Fruit fly (Drosophila melanogaster) whole organism, embryonic: ENCODE data around the gene clumsy.

ENCODE experiments used
- Atf-2 ChIP-seq: fragments of 200-800 bp; sonication (Bioruptor generic); optimal IDR thresholded peaks from 2 replicates; lab custom pipeline; 2016; ENCODE audit warnings: missing biosample characterization, missing genetic modification characterization
- CG1024 ChIP-seq: fragments of 200-800 bp; sonication (Bioruptor generic); IDR thresholded peaks from 2 replicates; pipeline ENCODE4 v1.3.6; 2022; ENCODE audit warnings: missing biosample characterization, missing genetic modification characterization
- CG10979 ChIP-seq: fragments of 200-800 bp; sonication (Bioruptor generic); optimal IDR thresholded peaks from 2 replicates; lab custom pipeline; 2018; ENCODE audit warnings: missing biosample characterization, mild to moderate bottlenecking, missing genetic modification characterization, moderate library complexity
- CG13287 ChIP-seq: fragments of 200-800 bp; sonication (Bioruptor generic); IDR thresholded peaks from 2 replicates; pipeline ENCODE4 v1.3.6; 2022; ENCODE audit warnings: missing biosample characterization, missing genetic modification characterization; ENCODE audit not compliant: partially characterized antibody
- CG14014 ChIP-seq: fragments of 200-800 bp; sonication (Bioruptor generic); IDR thresholded peaks from 2 replicates; pipeline ENCODE4 v1.3.6; 2022; ENCODE audit warnings: missing biosample characterization, missing genetic modification characterization
- CG1603 ChIP-seq: fragments of 200-800 bp; sonication (Bioruptor generic); optimal IDR thresholded peaks from 2 replicates; lab custom pipeline; 2019; ENCODE audit warnings: missing biosample characterization, mild to moderate bottlenecking, missing genetic modification characterization, moderate library complexity
- CG16813 ChIP-seq: fragments of 200-800 bp; sonication (Bioruptor generic); IDR thresholded peaks from 3 replicates; pipeline ENCODE4 v1.3.6; 2022; ENCODE audit warnings: missing biosample characterization, missing genetic modification characterization; ENCODE audit not compliant: partially characterized antibody
- CG17359 ChIP-seq: fragments of 200-800 bp; sonication (Bioruptor generic); optimal IDR thresholded peaks from 3 replicates; lab custom pipeline; 2018; ENCODE audit warnings: missing biosample characterization, mild to moderate bottlenecking, missing genetic modification characterization, moderate library complexity
- CG17802 ChIP-seq: fragments of 200-800 bp; sonication (Bioruptor generic); optimal IDR thresholded peaks from 2 replicates; lab custom pipeline; 2018; ENCODE audit warnings: missing biosample characterization, mild to moderate bottlenecking, missing genetic modification characterization, moderate library complexity
- CG2199 ChIP-seq: fragments of 200-800 bp; sonication (Bioruptor generic); IDR thresholded peaks from 3 replicates; pipeline ENCODE4 v1.3.6; 2022; ENCODE audit warnings: missing biosample characterization, missing genetic modification characterization
- CG2712 ChIP-seq: fragments of 200-800 bp; optimal IDR thresholded peaks from 3 replicates; lab custom pipeline; 2019; ENCODE audit warnings: missing biosample characterization, mild to moderate bottlenecking, missing genetic modification characterization, moderate library complexity
- CG3281 ChIP-seq: fragments of 200-800 bp; sonication (Bioruptor generic); optimal IDR thresholded peaks from 3 replicates; lab custom pipeline; 2017; ENCODE audit warnings: missing biosample characterization, mild to moderate bottlenecking, missing genetic modification characterization
- CG33213 ChIP-seq: fragments of 200-800 bp; sonication (Bioruptor generic); optimal IDR thresholded peaks from 3 replicates; lab custom pipeline; 2016; ENCODE audit warnings: missing biosample characterization, missing genetic modification characterization
- CG33557 ChIP-seq: fragments of 200-800 bp; sonication (Bioruptor generic); optimal IDR thresholded peaks from 2 replicates; lab custom pipeline; 2019; ENCODE audit warnings: missing biosample characterization, mild to moderate bottlenecking, missing genetic modification characterization, moderate library complexity
- CG34224 ChIP-seq: fragments of 200-800 bp; sonication (Bioruptor generic); IDR thresholded peaks from 3 replicates; pipeline ENCODE4 v1.3.6; 2022; ENCODE audit warnings: missing biosample characterization, missing genetic modification characterization; ENCODE audit not compliant: partially characterized antibody
- CG34376 ChIP-seq: fragments of 200-800 bp; sonication (Bioruptor generic); optimal IDR thresholded peaks from 2 replicates; lab custom pipeline; 2018; ENCODE audit warnings: missing biosample characterization, mild to moderate bottlenecking, missing genetic modification characterization
- CG3995 ChIP-seq: fragments of 200-800 bp; sonication (Bioruptor generic); optimal IDR thresholded peaks from 3 replicates; lab custom pipeline; 2016; ENCODE audit warnings: missing biosample characterization, missing genetic modification characterization
- CG6175 ChIP-seq: fragments of 200-800 bp; sonication (Bioruptor generic); IDR thresholded peaks from 3 replicates; pipeline ENCODE4 v1.3.6; 2022; ENCODE audit warnings: missing biosample characterization, missing genetic modification characterization
- CG7372 ChIP-seq: fragments of 200-800 bp; sonication (Bioruptor generic); IDR thresholded peaks from 2 replicates; pipeline ENCODE4 v1.3.6; 2022; ENCODE audit warnings: missing biosample characterization, missing genetic modification characterization
- CG8924 ChIP-seq: fragments of 200-800 bp; optimal IDR thresholded peaks from 3 replicates; lab custom pipeline; 2019; ENCODE audit warnings: missing biosample characterization, mild to moderate bottlenecking, missing genetic modification characterization, moderate library complexity
- CG9876 ChIP-seq: fragments of 200-800 bp; sonication (Bioruptor generic); optimal IDR thresholded peaks from 2 replicates; lab custom pipeline; 2016; ENCODE audit warnings: missing biosample characterization, missing genetic modification characterization
- CHES-1-like ChIP-seq: fragments of 200-800 bp; sonication (Bioruptor generic); optimal IDR thresholded peaks from 2 replicates; lab custom pipeline; 2016; ENCODE audit warnings: missing biosample characterization, missing genetic modification characterization
- CTCF ChIP-seq: fragments of 200-800 bp; sonication (Bioruptor generic); optimal IDR thresholded peaks from 2 replicates; lab custom pipeline; 2017; ENCODE audit warnings: missing biosample characterization, mild to moderate bottlenecking, missing genetic modification characterization, moderate library complexity
- D ChIP-seq, 2 experiments: fragments of 200-800 bp in 1 of 2; fragments of >200 bp in 1 of 2; sonication (Bioruptor generic) in 1 of 2; optimal IDR thresholded peaks; 2 replicates in 1 of 2; 3 replicates in 1 of 2; lab custom pipeline; 2017; ENCODE audit warnings: mild to moderate bottlenecking in 1 of 2, missing biosample characterization in 1 of 2, missing genetic modification characterization in 1 of 2, missing genetic modification reagents in 1 of 2
- Dp ChIP-seq: fragments of 200-800 bp; sonication (Bioruptor generic); optimal IDR thresholded peaks from 2 replicates; lab custom pipeline; 2018; ENCODE audit warnings: missing biosample characterization, mild to moderate bottlenecking, missing genetic modification characterization, moderate library complexity
- ERR ChIP-seq: fragments of 200-800 bp; sonication (Bioruptor generic); optimal IDR thresholded peaks from 2 replicates; lab custom pipeline; 2016; ENCODE audit warnings: missing biosample characterization, missing genetic modification characterization
- Ets97D ChIP-seq: fragments of 200-800 bp; sonication (Bioruptor generic); optimal IDR thresholded peaks from 3 replicates; lab custom pipeline; 2016; ENCODE audit warnings: missing biosample characterization, missing genetic modification characterization
- Fer1 ChIP-seq: fragments of 200-800 bp; sonication (Bioruptor generic); optimal IDR thresholded peaks from 2 replicates; lab custom pipeline; 2017; ENCODE audit warnings: missing biosample characterization, mild to moderate bottlenecking, missing genetic modification characterization
- Myb ChIP-seq: fragments of 200-800 bp; sonication (Bioruptor generic); optimal IDR thresholded peaks from 2 replicates; lab custom pipeline; 2016; ENCODE audit warnings: missing biosample characterization, missing genetic modification characterization
- NC2β ChIP-seq: fragments of 200-800 bp; sonication (Bioruptor generic); optimal IDR thresholded peaks from 2 replicates; lab custom pipeline; 2016; ENCODE audit warnings: missing biosample characterization, missing genetic modification characterization
- Vsx1 ChIP-seq: fragments of 200-800 bp; sonication (Bioruptor generic); optimal IDR thresholded peaks from 2 replicates; lab custom pipeline; 2017; ENCODE audit warnings: missing biosample characterization, mild to moderate bottlenecking, missing genetic modification characterization, missing genetic modification reagents
- Xbp1 ChIP-seq: fragments of 200-800 bp; sonication (Bioruptor generic); optimal IDR thresholded peaks from 3 replicates; lab custom pipeline; 2016; ENCODE audit warnings: missing biosample characterization, mild to moderate bottlenecking, missing genetic modification characterization
- ash1 ChIP-seq: fragments of 200-800 bp; sonication (Bioruptor generic); optimal IDR thresholded peaks from 2 replicates; lab custom pipeline; 2018; ENCODE audit warnings: missing biosample characterization, mild to moderate bottlenecking, missing genetic modification characterization
- br ChIP-seq: fragments of >200 bp; optimal IDR thresholded peaks from 2 replicates; lab custom pipeline; 2017
- dmrt11E ChIP-seq: fragments of 200-800 bp; sonication (Bioruptor generic); optimal IDR thresholded peaks from 3 replicates; lab custom pipeline; 2018; ENCODE audit warnings: missing biosample characterization, mild to moderate bottlenecking, missing genetic modification characterization, moderate library complexity
- grau ChIP-seq: fragments of 200-800 bp; optimal IDR thresholded peaks from 3 replicates; lab custom pipeline; 2019; ENCODE audit warnings: missing biosample characterization, mild to moderate bottlenecking, missing genetic modification characterization, moderate library complexity
- gro ChIP-seq: fragments of 200-800 bp; sonication (Bioruptor generic); optimal IDR thresholded peaks from 2 replicates; lab custom pipeline; 2016; ENCODE audit warnings: missing biosample characterization, missing genetic modification characterization
- hth ChIP-seq: fragments of >200 bp; optimal IDR thresholded peaks from 2 replicates; lab custom pipeline; 2017; ENCODE audit warnings: inconsistent platforms
- ind ChIP-seq: fragments of 200-800 bp; sonication (Bioruptor generic); optimal IDR thresholded peaks from 3 replicates; lab custom pipeline; 2016; ENCODE audit warnings: missing biosample characterization, missing genetic modification characterization
- luna ChIP-seq: fragments of 200-800 bp; sonication (Bioruptor generic); optimal IDR thresholded peaks from 2 replicates; lab custom pipeline; 2016; ENCODE audit warnings: missing biosample characterization, missing genetic modification characterization
- mam ChIP-seq: fragments of 200-800 bp; sonication (Bioruptor generic); optimal IDR thresholded peaks from 3 replicates; lab custom pipeline; 2016; ENCODE audit warnings: missing biosample characterization, missing genetic modification characterization
- nau ChIP-seq: fragments of 200-800 bp; sonication (Bioruptor generic); optimal IDR thresholded peaks from 3 replicates; lab custom pipeline; 2017; ENCODE audit warnings: missing biosample characterization, mild to moderate bottlenecking, missing genetic modification characterization, missing genetic modification reagents
- nerfin-2 ChIP-seq: fragments of 200-800 bp; sonication (Bioruptor generic); IDR thresholded peaks from 2 replicates; pipeline ENCODE4 v1.3.6; 2022; ENCODE audit warnings: missing biosample characterization, missing genetic modification characterization; ENCODE audit not compliant: partially characterized antibody
- onecut ChIP-seq: fragments of 200-800 bp; sonication (Bioruptor generic); IDR thresholded peaks from 2 replicates; pipeline ENCODE4 v1.3.6; 2022; ENCODE audit warnings: missing biosample characterization, missing genetic modification characterization
- psq ChIP-seq: fragments of 200-800 bp; sonication (Bioruptor generic); optimal IDR thresholded peaks from 2 replicates; lab custom pipeline; 2017; ENCODE audit warnings: missing biosample characterization, missing genetic modification characterization
- pum ChIP-seq: fragments of 200-800 bp; sonication (Bioruptor generic); optimal IDR thresholded peaks from 2 replicates; lab custom pipeline; 2016; ENCODE audit warnings: missing biosample characterization, missing genetic modification characterization
- slou ChIP-seq: fragments of 200-800 bp; sonication (Bioruptor generic); optimal IDR thresholded peaks from 3 replicates; lab custom pipeline; 2016; ENCODE audit warnings: missing biosample characterization, missing genetic modification characterization
- sug ChIP-seq: fragments of 200-800 bp; optimal IDR thresholded peaks from 2 replicates; lab custom pipeline; 2019; ENCODE audit warnings: missing biosample characterization, mild to moderate bottlenecking, missing genetic modification characterization, moderate library complexity
- usp ChIP-seq: fragments of >200 bp; optimal IDR thresholded peaks from 2 replicates; lab custom pipeline; 2017; ENCODE audit warnings: missing biosample characterization, missing genetic modification characterization
- zen ChIP-seq: fragments of 200-800 bp; sonication (Bioruptor generic); optimal IDR thresholded peaks from 3 replicates; lab custom pipeline; 2018; ENCODE audit warnings: missing biosample characterization, mild to moderate bottlenecking, missing genetic modification characterization, moderate library complexity
- zfh2 ChIP-seq: fragments of 200-800 bp; sonication (Bioruptor generic); optimal IDR thresholded peaks from 2 replicates; lab custom pipeline; 2016; ENCODE audit warnings: missing biosample characterization, missing genetic modification characterization

clumsy gene

DNA sequence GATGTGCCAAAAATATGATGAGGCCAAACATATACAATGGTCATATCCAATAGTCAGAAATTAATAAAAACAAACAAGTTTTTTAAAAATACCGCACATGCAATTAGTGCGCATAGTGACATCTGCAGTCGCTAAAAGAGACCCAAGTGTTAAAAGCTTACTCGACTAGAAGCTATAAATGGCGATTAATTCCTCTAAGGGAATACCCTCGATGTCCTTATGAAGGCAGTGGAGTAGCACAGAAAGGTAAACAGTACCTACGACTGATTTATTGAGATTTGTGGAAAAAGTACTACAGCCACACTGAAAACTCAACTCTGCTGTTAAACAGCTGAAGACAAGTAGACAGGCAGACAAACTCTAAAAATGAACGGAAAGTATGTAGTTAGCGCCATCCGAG, 54.6 kb downstream of the clumsy start (continued):
- TF ChIP-seq sug (tag; lab: Kevin White, UChicago), result peak; percentile 14
- TF ChIP-seq br (lab: Kevin White, UChicago), result no peak
- no peak for TF ChIP-seq hth
- TF ChIP-seq zfh2, result peak; percentile 36
- TF ChIP-seq CG6175 (GFP tag; lab: Robert Waterston, UW), result no peak
- no peak for TF ChIP-seq CG7372 (GFP tag; lab: Robert Waterston, UW)
- TF ChIP-seq CG17802 (tag; lab: Kevin White, UChicago), result peak; percentile 67
- TF ChIP-seq CG33557, result peak; percentile 17
- peak; percentile 7 for TF ChIP-seq ERR (GFP tag; lab: Kevin White, UChicago)
- peak; percentile 86 for TF ChIP-seq CG2199 (GFP tag; lab: Robert Waterston, UW)
- no peak for TF ChIP-seq D (optimal IDR thresholded peaks at IDR 0.05; lab: Kevin White, UChicago)
- TF ChIP-seq D (GFP tag; optimal IDR thresholded peaks at IDR 0.05; lab: Kevin White, UChicago), result peak; percentile 25
- peak; percentile 9 for TF ChIP-seq CG9876 (GFP tag; lab: Kevin White, UChicago)
- TF ChIP-seq luna, result no peak
- TF ChIP-seq CG3995, result peak; percentile 51
- TF ChIP-seq onecut (GFP tag; lab: Robert Waterston, UW), result no peak
- TF ChIP-seq CG13287 (GFP tag; lab: Robert Waterston, UW), result peak; percentile 51; the same call in 1 of the 2 replicates
- peak; percentile 25 for TF ChIP-seq pum (GFP tag; lab: Kevin White, UChicago)
- TF ChIP-seq Atf-2 (GFP tag; lab: Kevin White, UChicago), result no peak
- peak; percentile 16 for TF ChIP-seq CTCF (GFP tag; lab: Kevin White, UChicago)
- TF ChIP-seq CG1024 (GFP tag; lab: Robert Waterston, UW), result no peak
- TF ChIP-seq CG2712 (tag; lab: Kevin White, UChicago), result peak; percentile 41
- TF ChIP-seq CG16813 (GFP tag; lab: Robert Waterston, UW), result 0 out of 3 replicates have a peak, but pooled peaks have one; percentile 34
- peak; percentile 36 for TF ChIP-seq CG3281 (GFP tag; lab: Kevin White, UChicago)
- TF ChIP-seq Xbp1, result peak; percentile 25
- TF ChIP-seq mam (GFP tag; lab: Kevin White, UChicago), result peak; percentile 16
- TF ChIP-seq CG17359, result peak; percentile 8
- TF ChIP-seq Fer1, result peak; percentile 50
- peak; percentile 24 for TF ChIP-seq CG10979 (tag; lab: Kevin White, UChicago)
- TF ChIP-seq CG34224 (GFP tag; lab: Robert Waterston, UW), result peak; percentile 29; the same call in 1 of the 3 replicates
- peak; percentile 45 for TF ChIP-seq nau (GFP tag; lab: Kevin White, UChicago)
- TF ChIP-seq Vsx1 (GFP tag; lab: Kevin White, UChicago), result peak; percentile 0
- TF ChIP-seq CHES-1-like, result peak; percentile 16
- peak; percentile 28 for TF ChIP-seq ind
- TF ChIP-seq slou, result no peak
- TF ChIP-seq CG14014, result 0 out of 2 replicates have a peak, but pooled peaks have one; percentile 33
- peak; percentile 57 for TF ChIP-seq zen (tag; lab: Kevin White, UChicago)
- TF ChIP-seq CG34376, result no peak
- peak; percentile 56 for TF ChIP-seq CG1603 (tag; lab: Kevin White, UChicago)
- TF ChIP-seq dmrt11E (tag; lab: Kevin White, UChicago), result peak; percentile 7
- no peak for TF ChIP-seq usp
- TF ChIP-seq CG33213 (GFP tag; lab: Kevin White, UChicago), result peak; percentile 51
- TF ChIP-seq psq (GFP tag; lab: Kevin White, UChicago), result no peak
- peak; percentile 20 for TF ChIP-seq Dp (GFP tag; lab: Kevin White, UChicago)
- TF ChIP-seq nerfin-2 (GFP tag; lab: Robert Waterston, UW), result no peak
- peak; percentile 22 for TF ChIP-seq Ets97D (GFP tag; lab: Kevin White, UChicago)
- TF ChIP-seq ash1 (GFP tag; lab: Kevin White, UChicago), result peak; percentile 9
- peak; percentile 7 for TF ChIP-seq CG8924
- TF ChIP-seq gro (GFP tag; lab: Kevin White, UChicago), result peak; percentile 57
- peak; percentile 33 for TF ChIP-seq grau (tag; lab: Kevin White, UChicago)
- peak; percentile 13 for TF ChIP-seq Myb (GFP tag; lab: Kevin White, UChicago)
- peak; percentile 24 for TF ChIP-seq NC2β
